Worm (Caenorhabditis elegans): ENCODE measurements around the gene K01G12.22.

K01G12.22 gene

DNA sequence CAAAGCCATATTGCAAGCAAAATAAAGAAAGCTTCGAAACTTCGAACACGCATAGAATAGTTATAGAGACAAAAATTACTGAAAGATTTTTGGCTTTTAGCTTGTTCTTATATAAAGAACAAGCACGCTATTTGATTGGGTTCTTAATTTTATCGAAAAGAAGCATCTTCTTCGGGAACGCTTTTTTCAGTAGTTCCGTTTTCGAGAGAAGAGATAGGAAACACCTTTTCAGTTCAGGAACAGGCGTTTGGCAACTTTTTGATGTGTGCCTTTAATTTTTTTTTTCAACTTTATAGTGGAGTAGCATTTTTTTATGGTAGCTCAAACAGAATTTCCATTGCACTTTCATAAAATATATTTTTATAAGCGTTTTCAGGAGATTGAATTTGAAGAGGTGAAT is 29.2 kb upstream of the K01G12.22 start, which contains the start of gene R05A10.7:
Gene R05A10.7 (minus strand): TSS at position 101 of the 400 bp plus-strand sequence.
- no peak for TF ChIP-seq ceh-16 (tag; optimal IDR thresholded peaks at IDR 0.05)
- TF ChIP-seq sea-2 (GFP tag; optimal IDR thresholded peaks at IDR 0.05): no peak
- no peak for TF ChIP-seq ztf-4 (tag; optimal IDR thresholded peaks at IDR 0.05)
- TF ChIP-seq zag-1 (tag; optimal IDR thresholded peaks at IDR 0.05): no peak
- TF ChIP-seq nhr-25 (tag; optimal IDR thresholded peaks at IDR 0.05): no peak
- no peak for TF ChIP-seq pha-4 (tag; optimal IDR thresholded peaks at IDR 0.05)
- no peak for TF ChIP-seq jun-1 (tag; optimal IDR thresholded peaks at IDR 0.05)
- no peak for TF ChIP-seq ztf-11 (tag; optimal IDR thresholded peaks at IDR 0.05)
- TF ChIP-seq lin-15B (tag; optimal IDR thresholded peaks at IDR 0.05): no peak
- TF ChIP-seq aly-2 (tag; optimal IDR thresholded peaks at IDR 0.05): no peak
- no peak for TF ChIP-seq elt-1 (tag; optimal IDR thresholded peaks at IDR 0.05)
- TF ChIP-seq hmg-11 (tag; optimal IDR thresholded peaks at IDR 0.05): no peak
- TF ChIP-seq fkh-10 (GFP tag; optimal IDR thresholded peaks at IDR 0.05): no peak
- TF ChIP-seq fkh-2 (tag; optimal IDR thresholded peaks at IDR 0.05): no peak
- no peak for TF ChIP-seq eor-1 (tag; optimal IDR thresholded peaks at IDR 0.05)

DNA sequence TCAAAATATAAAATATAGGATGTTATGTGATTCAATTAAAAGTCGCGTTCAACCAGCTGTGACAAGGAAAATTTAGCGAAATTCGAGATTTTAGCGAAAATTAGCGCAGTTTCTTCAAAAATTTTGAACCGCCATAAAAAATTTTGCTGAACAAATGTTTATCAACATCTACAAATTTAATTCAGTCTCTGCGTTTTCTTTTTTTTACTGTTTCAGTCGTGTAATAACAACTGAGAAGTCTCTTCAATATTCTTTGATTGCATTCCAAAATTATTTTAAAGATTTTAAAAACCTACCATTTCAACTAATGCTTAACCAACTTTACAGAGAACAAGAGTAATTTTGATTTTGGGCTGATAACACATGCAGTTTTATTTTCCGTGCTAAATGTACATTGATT is 27.9 kb upstream of the K01G12.22 start:
- TF ChIP-seq nhr-23 (tag; optimal IDR thresholded peaks at IDR 0.05) (no peak), egl-5 (tag; optimal IDR thresholded peaks at IDR 0.05) (no peak), ama-1 (optimal IDR thresholded peaks at IDR 0.05) (no peak), aly-2 (tag; optimal IDR thresholded peaks at IDR 0.05) (no peak), ceh-82 (tag; optimal IDR thresholded peaks at IDR 0.05) (no peak), eor-1 (tag; optimal IDR thresholded peaks at IDR 0.05) (no peak), ztf-4 (tag; optimal IDR thresholded peaks at IDR 0.05) (no peak), ceh-28 (tag; optimal IDR thresholded peaks at IDR 0.05) (no peak), lin-15B (tag; optimal IDR thresholded peaks at IDR 0.05) (no peak), nhr-28 (tag; optimal IDR thresholded peaks at IDR 0.05) (no peak), ceh-9 (tag; optimal IDR thresholded peaks at IDR 0.05) (no peak), nhr-76 (tag; optimal IDR thresholded peaks at IDR 0.05) (no peak), hmg-11 (tag; optimal IDR thresholded peaks at IDR 0.05) (no peak), zag-1 (tag; optimal IDR thresholded peaks at IDR 0.05) (no peak), nhr-67 (tag; optimal IDR thresholded peaks at IDR 0.05) (no peak), R02D3.7 (tag; optimal IDR thresholded peaks at IDR 0.05) (no peak), fkh-10 (GFP tag; optimal IDR thresholded peaks at IDR 0.05) (no peak), lsy-12 (tag; optimal IDR thresholded peaks at IDR 0.05) (no peak), fos-1 (tag; optimal IDR thresholded peaks at IDR 0.05) (no peak), sea-2 (GFP tag; optimal IDR thresholded peaks at IDR 0.05) (no peak)

DNA sequence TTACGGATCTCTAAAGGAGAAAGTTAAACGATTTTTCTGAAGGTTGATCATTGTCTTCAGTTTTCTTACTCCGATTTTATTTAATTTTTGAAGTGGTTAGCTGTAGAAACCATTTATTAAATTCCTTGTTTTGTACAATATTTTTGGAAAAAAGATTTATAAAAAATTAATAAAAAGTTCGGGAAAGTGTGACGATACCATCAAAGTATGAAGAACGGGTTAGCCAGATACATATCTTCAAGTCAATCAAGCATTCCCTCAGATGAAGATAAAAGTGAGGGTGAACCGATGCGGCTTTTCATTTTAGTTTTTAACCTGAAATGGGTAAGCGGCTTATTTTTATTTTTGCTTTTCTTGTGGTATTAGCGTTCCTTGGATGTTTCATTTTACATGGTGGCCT is 26.5 kb upstream of the K01G12.22 start, which contains the start of gene R05A10.6:
Gene R05A10.6 (plus strand): TSS at position 301 of the 400 bp plus-strand sequence.
- TF ChIP-seq fos-1 (tag; optimal IDR thresholded peaks at IDR 0.05): no peak
- TF ChIP-seq daf-12 (tag; optimal IDR thresholded peaks at IDR 0.05): no peak
- no peak for TF ChIP-seq fkh-10 (GFP tag; optimal IDR thresholded peaks at IDR 0.05)
- no peak for TF ChIP-seq snpc-4 (tag; optimal IDR thresholded peaks at IDR 0.05)
- no peak for TF ChIP-seq pha-4 (tag; optimal IDR thresholded peaks at IDR 0.05)
- no peak for TF ChIP-seq nhr-25 (tag; optimal IDR thresholded peaks at IDR 0.05)

DNA sequence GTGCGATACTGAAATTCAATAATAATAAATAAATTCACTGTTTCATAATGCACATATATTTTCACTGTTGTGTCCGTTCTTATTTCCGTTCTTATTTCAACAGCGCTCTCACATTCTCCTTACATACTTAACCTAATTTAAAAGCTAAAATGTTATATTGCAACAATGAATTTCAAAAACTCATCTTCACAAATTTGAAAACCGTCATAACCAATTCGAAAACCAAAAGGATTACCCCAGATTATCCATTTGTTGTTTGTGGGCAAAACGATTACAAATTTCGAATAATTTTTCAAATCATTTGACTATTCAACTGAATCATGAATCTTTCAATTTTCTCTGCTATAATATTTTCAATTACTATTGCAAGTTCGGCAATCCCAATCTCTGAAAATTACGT is 19.8 kb upstream of the K01G12.22 start, which contains the start of gene R05A10.4:
Gene R05A10.4 (plus strand): TSS at position 301 of the 400 bp plus-strand sequence.
- TF ChIP-seq unc-39 (tag; optimal IDR thresholded peaks at IDR 0.05) (no peak), lin-15B (tag; optimal IDR thresholded peaks at IDR 0.05) (no peak), nhr-67 (tag; optimal IDR thresholded peaks at IDR 0.05) (no peak), nhr-237 (tag; optimal IDR thresholded peaks at IDR 0.05) (no peak), ama-1 (optimal IDR thresholded peaks at IDR 0.05) (no peak), hmg-11 (tag; optimal IDR thresholded peaks at IDR 0.05) (no peak), nhr-23 (tag; optimal IDR thresholded peaks at IDR 0.05) (no peak), jun-1 (tag; optimal IDR thresholded peaks at IDR 0.05) (no peak), mml-1 (tag; optimal IDR thresholded peaks at IDR 0.05) (no peak), pha-4 (tag; optimal IDR thresholded peaks at IDR 0.05) (no peak), nfya-1 (tag; optimal IDR thresholded peaks at IDR 0.05; ENCODE audit: insufficient read depth) (no peak), mdl-1 (tag; optimal IDR thresholded peaks at IDR 0.05) (no peak), ztf-11 (tag; optimal IDR thresholded peaks at IDR 0.05) (no peak), ceh-9 (tag; optimal IDR thresholded peaks at IDR 0.05) (no peak), ceh-82 (tag; optimal IDR thresholded peaks at IDR 0.05) (no peak), ceh-16 (tag; optimal IDR thresholded peaks at IDR 0.05) (no peak), egl-5 (tag; optimal IDR thresholded peaks at IDR 0.05) (no peak), aly-2 (tag; optimal IDR thresholded peaks at IDR 0.05) (no peak)

DNA sequence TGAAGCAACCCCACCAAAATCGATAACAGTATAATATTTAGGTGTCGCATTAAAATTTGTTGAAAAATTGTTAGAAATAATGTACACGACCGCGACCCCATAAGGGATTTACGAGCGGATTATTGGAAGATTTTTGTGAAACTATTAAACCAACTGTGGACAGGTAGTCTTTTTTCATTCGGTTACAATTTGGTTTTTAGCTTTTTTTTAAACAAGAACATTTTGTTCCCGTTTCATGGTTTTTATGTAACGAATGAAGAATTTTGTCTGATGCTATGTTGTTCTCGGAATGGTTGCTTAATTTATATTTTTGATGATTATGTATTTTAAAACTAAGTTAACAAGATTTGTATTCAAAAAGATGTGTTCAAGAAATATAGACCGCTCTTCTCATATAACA is 15.6 kb upstream of the K01G12.22 start, which contains the start of gene R05A10.3:
Gene R05A10.3 (minus strand): TSS at position 101 of the 400 bp plus-strand sequence.
- TF ChIP-seq ceh-28 (tag; optimal IDR thresholded peaks at IDR 0.05) (no peak), elt-2 (tag; optimal IDR thresholded peaks at IDR 0.05) (no peak), ceh-82 (tag; optimal IDR thresholded peaks at IDR 0.05) (no peak), snpc-4 (tag; optimal IDR thresholded peaks at IDR 0.05) (no peak), nhr-23 (tag; optimal IDR thresholded peaks at IDR 0.05) (no peak), eor-1 (tag; optimal IDR thresholded peaks at IDR 0.05) (no peak), lsy-12 (tag; optimal IDR thresholded peaks at IDR 0.05) (no peak), ama-1 (optimal IDR thresholded peaks at IDR 0.05) (no peak), ztf-4 (tag; optimal IDR thresholded peaks at IDR 0.05) (no peak), nhr-67 (tag; optimal IDR thresholded peaks at IDR 0.05) (no peak), ztf-11 (tag; optimal IDR thresholded peaks at IDR 0.05) (no peak), egl-27 (tag; optimal IDR thresholded peaks at IDR 0.05) (no peak), fos-1 (tag; optimal IDR thresholded peaks at IDR 0.05) (no peak), unc-39 (tag; optimal IDR thresholded peaks at IDR 0.05) (no peak), ceh-16 (tag; optimal IDR thresholded peaks at IDR 0.05) (no peak)
